Fruit fly (Drosophila melanogaster) whole organism: ENCODE measurements around the gene CG7453.

Experiments used
- Dll ChIP-seq: fragments of >200 bp; optimal IDR thresholded peaks from 2 replicates; lab custom pipeline; 2017
- EcR ChIP-seq, 2 experiments: fragments of >200 bp; optimal IDR thresholded peaks; 2 replicates each; lab custom pipeline; 2017; ENCODE audit warnings: missing biosample characterization in 2 of 2, missing genetic modification characterization in 2 of 2, missing genetic modification reagents in 2 of 2
- pan ChIP-seq: fragments of >200 bp; optimal IDR thresholded peaks from 2 replicates; lab custom pipeline; 2017
- psq ChIP-seq: fragments of >200 bp; optimal IDR thresholded peaks from 2 replicates; lab custom pipeline; 2017
- usp ChIP-seq: fragments of >200 bp; optimal IDR thresholded peaks from 2 replicates; lab custom pipeline; 2017; ENCODE audit warnings: missing biosample characterization, missing genetic modification characterization, mixed read lengths

DNA sequence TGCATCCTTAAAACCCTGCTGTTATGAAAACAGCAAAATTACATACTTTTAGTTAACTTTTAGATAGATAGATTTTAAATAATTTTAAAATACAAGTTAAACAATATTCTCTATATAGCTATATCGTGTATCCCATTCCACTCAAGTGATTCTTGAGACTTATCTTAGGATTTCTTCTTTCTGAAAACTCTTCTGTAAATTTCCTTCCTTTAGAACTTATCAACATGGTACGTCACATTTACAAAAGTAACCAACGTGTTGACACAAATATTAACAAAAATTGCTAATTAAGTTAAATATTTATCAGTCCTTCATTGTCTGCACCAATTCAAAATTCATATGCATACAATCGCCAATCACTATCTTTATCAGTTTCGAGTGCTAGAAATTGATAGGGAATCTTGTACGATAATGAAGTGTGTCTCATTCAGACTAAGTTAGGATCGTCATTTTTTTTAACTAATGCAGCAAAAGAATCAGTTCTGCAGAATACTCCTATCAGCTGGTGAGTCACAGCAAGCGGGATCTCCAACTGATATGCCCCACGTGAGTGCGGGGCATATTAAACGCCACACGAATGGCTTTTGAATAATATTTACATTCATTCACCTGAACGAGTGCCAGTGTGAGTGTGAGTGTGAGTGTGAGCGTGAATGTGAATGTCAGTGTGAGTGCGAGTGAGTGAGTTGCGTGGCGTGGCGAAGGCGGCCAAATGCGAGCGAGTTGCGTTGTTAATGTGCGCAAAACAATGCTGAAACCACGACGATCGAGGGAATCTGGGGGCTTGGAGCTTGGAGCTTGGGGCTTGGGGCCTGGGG, 12.2 kb upstream of the CG7453 start:
- no peak for TF ChIP-seq Dll (lab: Kevin White, UChicago)
- no peak for TF ChIP-seq EcR (GFP tag; optimal IDR thresholded peaks at IDR 0.05; lab: Kevin White, UChicago)
- peak; percentile 84 for TF ChIP-seq pan (lab: Kevin White, UChicago)
- no peak for TF ChIP-seq usp (GFP tag; lab: Kevin White, UChicago)
- TF ChIP-seq psq (lab: Kevin White, UChicago) = no peak
